Worm (Caenorhabditis elegans) whole organism, young adult: ENCODE measurements around the gene cct-7.

Experiments
- B0035.1 ChIP-seq: sonication (generic microtip); optimal IDR thresholded peaks from 2 replicates; lab custom pipeline; 2016; ENCODE audit warnings: missing genetic modification characterization, mild to moderate bottlenecking, missing compliant biosample characterization, missing genotype, missing genetic modification reagents
- C06A6.2 ChIP-seq: fragments of 200-800 bp; sonication (Bioruptor generic); conservative IDR thresholded peaks from 2 replicates; pipeline ENCODE4 v1.3.6; 2022; ENCODE audit warnings: missing genetic modification characterization, missing compliant biosample characterization
- F10E7.11 ChIP-seq: sonication (generic microtip); optimal IDR thresholded peaks from 2 replicates; lab custom pipeline; 2017; ENCODE audit warnings: mild to moderate bottlenecking, missing genetic modification characterization, moderate library complexity, missing compliant biosample characterization
- F22D6.2 ChIP-seq: sonication (generic microtip); optimal IDR thresholded peaks from 2 replicates; lab custom pipeline; 2016; ENCODE audit warnings: mild to moderate bottlenecking, missing genetic modification characterization, missing compliant biosample characterization
- F33H1.4 ChIP-seq: fragments of 200-800 bp; sonication (Bioruptor generic); IDR thresholded peaks from 2 replicates; pipeline ENCODE4 v1.3.6; 2022; ENCODE audit warnings: missing genetic modification reagents, missing genetic modification characterization, missing compliant biosample characterization
- F55B11.4 ChIP-seq: sonication (generic microtip); optimal IDR thresholded peaks from 2 replicates; lab custom pipeline; 2016; ENCODE audit warnings: missing compliant biosample characterization, missing genetic modification characterization, borderline replicate concordance; ENCODE audit not compliant: insufficient read depth
- F57A8.1 ChIP-seq: fragments of 200-800 bp; sonication (Bioruptor generic); optimal IDR thresholded peaks from 2 replicates; lab custom pipeline; 2018; ENCODE audit warnings: mild to moderate bottlenecking, missing genetic modification characterization, moderate library complexity, missing compliant biosample characterization
- F57C9.4 ChIP-seq: sonication (generic microtip); optimal IDR thresholded peaks from 2 replicates; lab custom pipeline; 2017; ENCODE audit warnings: mild to moderate bottlenecking, missing genetic modification characterization, missing compliant biosample characterization
- Y56A3A.18 ChIP-seq: fragments of 200-800 bp; sonication (Bioruptor generic); IDR thresholded peaks from 2 replicates; pipeline ENCODE4 v1.3.6; 2022; ENCODE audit warnings: missing genetic modification reagents, missing genetic modification characterization, missing compliant biosample characterization
- ZK185.1 ChIP-seq: sonication (generic microtip); optimal IDR thresholded peaks from 2 replicates; lab custom pipeline; 2016; ENCODE audit warnings: mild to moderate bottlenecking, missing genetic modification characterization, missing compliant biosample characterization; ENCODE audit not compliant: poor library complexity, severe bottlenecking
- akir-1 ChIP-seq: fragments of 200-800 bp; sonication (Bioruptor generic); optimal IDR thresholded peaks from 2 replicates; lab custom pipeline; 2018; ENCODE audit warnings: mild to moderate bottlenecking, missing genetic modification characterization, moderate library complexity, missing compliant biosample characterization
- aptf-2 ChIP-seq: fragments of 200-800 bp; sonication (Bioruptor generic); conservative IDR thresholded peaks from 2 replicates; pipeline ENCODE4 v1.3.6; 2022; ENCODE audit warnings: missing genetic modification reagents, missing genetic modification characterization, missing compliant biosample characterization
- aptf-3 ChIP-seq: fragments of 200-800 bp; sonication (Bioruptor generic); IDR thresholded peaks from 2 replicates; pipeline ENCODE4 v1.3.6; 2022; ENCODE audit warnings: missing genetic modification characterization, missing compliant biosample characterization
- athp-1 ChIP-seq: sonication (generic microtip); optimal IDR thresholded peaks from 2 replicates; lab custom pipeline; 2017; ENCODE audit warnings: mild to moderate bottlenecking, missing genetic modification characterization, missing compliant biosample characterization
- attf-5 ChIP-seq: fragments of 200-800 bp; sonication (Bioruptor generic); optimal IDR thresholded peaks from 2 replicates; lab custom pipeline; 2018; ENCODE audit warnings: mild to moderate bottlenecking, missing genetic modification characterization, missing compliant biosample characterization
- attf-6 ChIP-seq: fragments of 200-800 bp; sonication (Bioruptor generic); IDR thresholded peaks from 2 replicates; pipeline ENCODE4 v1.3.6; 2022; ENCODE audit warnings: missing genetic modification reagents, missing genetic modification characterization, missing compliant biosample characterization
- bed-1 ChIP-seq: fragments of 200-800 bp; sonication (Bioruptor generic); IDR thresholded peaks from 2 replicates; pipeline ENCODE4 v1.3.6; 2022; ENCODE audit warnings: missing genetic modification reagents, missing genetic modification characterization, missing compliant biosample characterization
- ccch-3 ChIP-seq: fragments of 200-800 bp; sonication (Bioruptor generic); optimal IDR thresholded peaks from 2 replicates; lab custom pipeline; 2018; ENCODE audit warnings: mild to moderate bottlenecking, missing genetic modification characterization, missing compliant biosample characterization
- cebp-1 ChIP-seq, 2 experiments: fragments of 200-800 bp in 1 of 2; sonication (Bioruptor generic) in 1 of 2; sonication (generic microtip) in 1 of 2; IDR thresholded peaks in 1 of 2; optimal IDR thresholded peaks in 1 of 2; 2 replicates each; pipeline versions ENCODE4 v1.3.6 to Lab custom; 2017 to 2022; ENCODE audit warnings: missing compliant biosample characterization in 2 of 2, missing genetic modification characterization in 2 of 2, mild to moderate bottlenecking in 1 of 2, missing genetic modification reagents in 1 of 2, moderate library complexity in 1 of 2
- ceh-100 ChIP-seq: fragments of 200-800 bp; sonication (Bioruptor generic); IDR thresholded peaks from 2 replicates; pipeline ENCODE4 v1.3.6; 2022; ENCODE audit warnings: missing genetic modification reagents, missing genetic modification characterization, missing compliant biosample characterization
- ceh-79 ChIP-seq: sonication (generic microtip); optimal IDR thresholded peaks from 2 replicates; lab custom pipeline; 2017; ENCODE audit warnings: mild to moderate bottlenecking, missing genetic modification characterization, missing compliant biosample characterization
- die-1 ChIP-seq: sonication (generic microtip); optimal IDR thresholded peaks from 2 replicates; lab custom pipeline; 2016; ENCODE audit warnings: missing genotype, mild to moderate bottlenecking, missing genetic modification characterization, missing compliant biosample characterization
- dox-1 ChIP-seq: fragments of 200-800 bp; sonication (Bioruptor generic); IDR thresholded peaks from 2 replicates; pipeline ENCODE4 v1.3.6; 2022; ENCODE audit warnings: missing genetic modification reagents, missing genetic modification characterization, missing compliant biosample characterization
- efl-1 ChIP-seq: fragments of 150-350 bp; optimal IDR thresholded peaks from 2 replicates; lab custom pipeline; 2014; ENCODE audit warnings: missing biosample characterization, missing genetic modification reagents, missing genetic modification characterization
- fkh-3 ChIP-seq: sonication (generic microtip); optimal IDR thresholded peaks from 2 replicates; lab custom pipeline; 2016; ENCODE audit warnings: mild to moderate bottlenecking, missing genetic modification characterization, missing compliant biosample characterization
- him-1 ChIP-seq: sonication (generic microtip); optimal IDR thresholded peaks from 2 replicates; lab custom pipeline; 2016; ENCODE audit warnings: missing genotype, missing genetic modification reagents, missing genetic modification characterization, missing compliant biosample characterization
- hlh-12 ChIP-seq: sonication (generic microtip); optimal IDR thresholded peaks from 2 replicates; lab custom pipeline; 2016; ENCODE audit warnings: missing genetic modification characterization, missing compliant biosample characterization
- let-526 ChIP-seq: fragments of 200-800 bp; sonication (Bioruptor generic); IDR thresholded peaks from 2 replicates; pipeline ENCODE4 v1.3.6; 2022; ENCODE audit warnings: missing genetic modification reagents, missing genetic modification characterization, missing compliant biosample characterization
- let-607 ChIP-seq, 2 experiments: fragments of 200-800 bp in 1 of 2; sonication (Bioruptor generic) in 1 of 2; sonication (generic microtip) in 1 of 2; optimal IDR thresholded peaks; 2 replicates each; lab custom pipeline; 2016 to 2018; ENCODE audit warnings: mild to moderate bottlenecking in 2 of 2, missing compliant biosample characterization in 2 of 2, missing genetic modification characterization in 2 of 2, moderate library complexity in 2 of 2, missing genotype in 1 of 2
- lin-26 ChIP-seq: fragments of 200-800 bp; sonication (Bioruptor generic); IDR thresholded peaks from 2 replicates; pipeline ENCODE4 v1.3.6; 2022; ENCODE audit warnings: missing genetic modification reagents, missing genetic modification characterization, missing compliant biosample characterization
- lin-54 ChIP-seq: fragments of 200-800 bp; sonication (Bioruptor generic); optimal IDR thresholded peaks from 2 replicates; lab custom pipeline; 2018; ENCODE audit warnings: mild to moderate bottlenecking, missing genetic modification characterization, missing compliant biosample characterization
- madf-10 ChIP-seq: sonication (generic microtip); optimal IDR thresholded peaks from 2 replicates; lab custom pipeline; 2016; ENCODE audit warnings: mild to moderate bottlenecking, missing genetic modification characterization, missing compliant biosample characterization
- madf-3 ChIP-seq: fragments of 200-800 bp; sonication (Bioruptor generic); IDR thresholded peaks from 2 replicates; pipeline ENCODE4 v1.3.6; 2022; ENCODE audit warnings: missing genetic modification reagents, missing genetic modification characterization, missing compliant biosample characterization
- mes-4 ChIP-seq: sonication (generic microtip); optimal IDR thresholded peaks from 2 replicates; lab custom pipeline; 2016; ENCODE audit warnings: missing genotype, missing genetic modification characterization, missing compliant biosample characterization
- nfya-1 ChIP-seq: sonication (generic microtip); optimal IDR thresholded peaks from 2 replicates; lab custom pipeline; 2017; ENCODE audit warnings: antibody characterized with exemption, missing compliant biosample characterization, missing genetic modification characterization, borderline replicate concordance; ENCODE audit not compliant: insufficient read depth
- nfya-2 ChIP-seq: fragments of 200-800 bp; sonication (Bioruptor generic); IDR thresholded peaks from 2 replicates; pipeline ENCODE4 v1.3.6; 2022; ENCODE audit warnings: missing genetic modification reagents, missing genetic modification characterization, missing compliant biosample characterization
- nfyb-1 ChIP-seq: fragments of 200-800 bp; sonication (Bioruptor generic); IDR thresholded peaks from 2 replicates; pipeline ENCODE4 v1.3.6; 2022; ENCODE audit warnings: missing genetic modification reagents, missing genetic modification characterization, missing compliant biosample characterization
- nhr-80 ChIP-seq: sonication (generic microtip); optimal IDR thresholded peaks from 2 replicates; lab custom pipeline; 2016; ENCODE audit warnings: missing genetic modification characterization, missing compliant biosample characterization
- rcor-1 ChIP-seq: fragments of 200-800 bp; sonication (Bioruptor generic); IDR thresholded peaks from 2 replicates; pipeline ENCODE4 v1.3.6; 2022; ENCODE audit warnings: missing genetic modification reagents, missing genetic modification characterization, missing compliant biosample characterization
- sdz-38 ChIP-seq: sonication (generic microtip); optimal IDR thresholded peaks from 2 replicates; lab custom pipeline; 2016; ENCODE audit warnings: missing genotype, missing genetic modification characterization, missing compliant biosample characterization
- snpc-4 ChIP-seq, 5 experiments: fragments of 150-350 bp in 1 of 5; sonication (generic microtip) in 4 of 5; optimal IDR thresholded peaks; 2 replicates each; lab custom pipeline; 2014 to 2018; ENCODE audit warnings: missing genetic modification characterization in 5 of 5, missing biosample characterization in 3 of 5, antibody characterized with exemption in 2 of 5, mild to moderate bottlenecking in 2 of 5, missing compliant biosample characterization in 2 of 5, missing genotype in 2 of 5, moderate library complexity in 2 of 5, missing genetic modification reagents in 1 of 5
- sptf-2 ChIP-seq: fragments of 200-800 bp; sonication (Bioruptor generic); optimal IDR thresholded peaks from 2 replicates; lab custom pipeline; 2018; ENCODE audit warnings: mild to moderate bottlenecking, missing genetic modification characterization, missing compliant biosample characterization
- tbp1 ChIP-seq: fragments of 200-800 bp; sonication (Bioruptor generic); optimal IDR thresholded peaks from 2 replicates; lab custom pipeline; 2018; ENCODE audit warnings: mild to moderate bottlenecking, missing genetic modification characterization, missing compliant biosample characterization
- unc-130 ChIP-seq: sonication (generic microtip); optimal IDR thresholded peaks from 2 replicates; lab custom pipeline; 2016; ENCODE audit warnings: missing genetic modification reagents, missing genetic modification characterization, missing compliant biosample characterization
- unc-62 ChIP-seq: fragments of 150-350 bp; optimal IDR thresholded peaks from 2 replicates; lab custom pipeline; 2014; ENCODE audit warnings: missing biosample characterization, missing genetic modification reagents, missing genetic modification characterization
- ztf-25 ChIP-seq: fragments of 200-800 bp; sonication (Bioruptor generic); IDR thresholded peaks from 2 replicates; pipeline ENCODE4 v1.3.6; 2022; ENCODE audit warnings: missing genetic modification reagents, missing genetic modification characterization, missing compliant biosample characterization

cct-7 gene

ce11 chrV:1871768-1872296, at the start of gene cct-7, which contains the start of gene T10B5.4:
cct-7 (plus strand) TSS chrV:1872246.
T10B5.4 (minus strand) TSS chrV:1871807.
- TF ChIP-seq aptf-3 (GFP tag; lab: Robert Waterston, UW) (no peak), C06A6.2 (GFP tag; lab: Robert Waterston, UW) (no peak; the same call in 1 of the 2 replicates), athp-1 (tag; lab: Kevin White, UChicago) (peak; percentile 90), sptf-2 (GFP tag; lab: Kevin White, UChicago) (peak; percentile 33), aptf-2 (GFP tag; lab: Robert Waterston, UW) (peak; percentile 85), let-526 (GFP tag; lab: Robert Waterston, UW) (peak; percentile 47; the same call in 1 of the 2 replicates), madf-10 (tag; lab: Kevin White, UChicago) (peak; percentile 59), B0035.1 (peak; percentile 55), die-1 (peak; percentile 34), fkh-3 (tag; lab: Kevin White, UChicago) (no peak), nhr-80 (tag; lab: Kevin White, UChicago) (peak; percentile 70), bed-1 (GFP tag; lab: Robert Waterston, UW) (0 out of 2 replicates have a peak, but pooled peaks have one; percentile 31), efl-1 (peak; percentile 53), nfyb-1 (GFP tag; lab: Robert Waterston, UW) (0 out of 2 replicates have a peak, but pooled peaks have one; percentile 21), tbp1 (GFP tag; lab: Kevin White, UChicago) (peak; percentile 52), unc-62 (GFP tag; lab: Kevin White, UChicago) (peak; percentile 58), F22D6.2 (tag; lab: Kevin White, UChicago) (no peak), F10E7.11 (tag; lab: Kevin White, UChicago) (no peak), hlh-12 (tag; lab: Kevin White, UChicago) (no peak), nfya-1 (no peak), ZK185.1 (tag; lab: Kevin White, UChicago) (peak; percentile 43), let-607 (tag; optimal IDR thresholded peaks at IDR 0.05; lab: Kevin White, UChicago) (peak; percentile 42 to 66), attf-6 (GFP tag; lab: Robert Waterston, UW) (no peak; the same call in 1 of the 2 replicates), ztf-25 (GFP tag; lab: Robert Waterston, UW) (peak; percentile 90), lin-26 (peak; percentile 69; the same call in 1 of the 2 replicates), madf-3 (peak; percentile 99), rcor-1 (GFP tag; lab: Robert Waterston, UW) (peak; percentile 75), akir-1 (GFP tag; lab: Kevin White, UChicago) (peak; percentile 62), dox-1 (GFP tag; lab: Robert Waterston, UW) (peak; percentile 96), attf-5 (peak; percentile 98), ccch-3 (GFP tag; lab: Kevin White, UChicago) (no peak), ceh-79 (tag; lab: Kevin White, UChicago) (no peak), unc-130 (GFP tag; lab: Kevin White, UChicago) (peak; percentile 80), F33H1.4 (GFP tag; lab: Robert Waterston, UW) (peak; percentile 29; the same call in 1 of the 2 replicates), lin-54 (GFP tag; lab: Kevin White, UChicago) (peak; percentile 79), F57A8.1 (no peak), F55B11.4 (no peak), him-1 (tag; lab: Kevin White, UChicago) (no peak), snpc-4 (GFP tag; optimal IDR thresholded peaks at IDR 0.05; lab: Kevin White, UChicago) (peak; percentile 59), snpc-4 (tag; optimal IDR thresholded peaks at IDR 0.05; lab: Kevin White, UChicago) (peak; percentile 60 to 75 (median 65)), mes-4 (tag; lab: Kevin White, UChicago) (no peak), ceh-100 (GFP tag; lab: Robert Waterston, UW) (peak; percentile 86), cebp-1 (GFP tag; IDR thresholded peaks at IDR 0.05; lab: Robert Waterston, UW) (0 out of 2 replicates have a peak, but pooled peaks have one; percentile 40), cebp-1 (tag; optimal IDR thresholded peaks at IDR 0.05; lab: Kevin White, UChicago) (peak; percentile 78), nfya-2 (GFP tag; lab: Robert Waterston, UW) (no peak), sdz-38 (tag; lab: Kevin White, UChicago) (no peak), Y56A3A.18 (GFP tag; lab: Robert Waterston, UW) (no peak), F57C9.4 (no peak)
